Worm (Caenorhabditis elegans): ENCODE data around the gene rpl-2.

ce11 chrV:20497537-20497936, 18.0 kb downstream of the rpl-2 start:
- no peak for TF ChIP-seq dao-5 (tag; optimal IDR thresholded peaks at IDR 0.05)
- no peak for TF ChIP-seq him-1 (tag; optimal IDR thresholded peaks at IDR 0.05)
